Worm (Caenorhabditis elegans) whole organism, L3 larva: ENCODE measurements around the gene syx-4.

Source experiments
- R02D3.7 ChIP-seq: fragments of 150-350 bp; optimal IDR thresholded peaks from 2 replicates; lab custom pipeline; 2014; ENCODE audit warnings: missing biosample characterization, missing genetic modification characterization
- ZK546.5 ChIP-seq: sonication (generic microtip); optimal IDR thresholded peaks from 2 replicates; lab custom pipeline; 2017; ENCODE audit warnings: missing biosample characterization, missing genetic modification characterization
- aly-2 ChIP-seq: fragments of 150-350 bp; optimal IDR thresholded peaks from 2 replicates; lab custom pipeline; 2014; ENCODE audit warnings: missing biosample characterization, missing genetic modification characterization
- ama-1 ChIP-seq: fragments of 150-350 bp; optimal IDR thresholded peaks from 2 replicates; lab custom pipeline; 2018
- ceh-16 ChIP-seq: sonication (generic microtip); optimal IDR thresholded peaks from 2 replicates; lab custom pipeline; 2017; ENCODE audit warnings: missing biosample characterization, missing genetic modification characterization
- ceh-82 ChIP-seq: fragments of 150-350 bp; optimal IDR thresholded peaks from 2 replicates; lab custom pipeline; 2014; ENCODE audit warnings: missing biosample characterization, missing genetic modification characterization
- ceh-9 ChIP-seq: sonication (generic microtip); optimal IDR thresholded peaks from 2 replicates; lab custom pipeline; 2018; ENCODE audit warnings: missing biosample characterization, missing genetic modification characterization
- daf-12 ChIP-seq: fragments of 150-350 bp; optimal IDR thresholded peaks from 2 replicates; lab custom pipeline; 2014; ENCODE audit warnings: missing biosample characterization, missing genetic modification reagents, missing genetic modification characterization
- egl-27 ChIP-seq: sonication (generic microtip); optimal IDR thresholded peaks from 4 replicates; lab custom pipeline; 2017; ENCODE audit warnings: missing biosample characterization, missing genetic modification reagents, missing genetic modification characterization
- egl-5 ChIP-seq: fragments of 150-350 bp; optimal IDR thresholded peaks from 2 replicates; lab custom pipeline; 2017; ENCODE audit warnings: missing biosample characterization, missing genetic modification reagents, missing genetic modification characterization, inconsistent platforms
- elt-1 ChIP-seq: fragments of 150-350 bp; optimal IDR thresholded peaks from 2 replicates; lab custom pipeline; 2014; ENCODE audit warnings: missing biosample characterization, missing genetic modification characterization
- elt-2 ChIP-seq: sonication (generic microtip); optimal IDR thresholded peaks from 2 replicates; lab custom pipeline; 2016; ENCODE audit warnings: missing genetic modification reagents, mild to moderate bottlenecking, missing genetic modification characterization, missing compliant biosample characterization
- elt-3 ChIP-seq, 3 experiments: fragments of 150-350 bp in 1 of 3; sonication (generic microtip) in 2 of 3; optimal IDR thresholded peaks; 2 replicates in 2 of 3; 4 replicates in 1 of 3; lab custom pipeline; 2014 to 2017; ENCODE audit warnings: missing biosample characterization in 3 of 3, missing genetic modification characterization in 3 of 3
- fkh-10 ChIP-seq: sonication (generic microtip); optimal IDR thresholded peaks from 2 replicates; lab custom pipeline; 2017; ENCODE audit warnings: missing biosample characterization, missing genetic modification reagents, missing genetic modification characterization
- fkh-2 ChIP-seq: fragments of 150-350 bp; optimal IDR thresholded peaks from 2 replicates; lab custom pipeline; 2014; ENCODE audit warnings: missing biosample characterization, missing genetic modification reagents, missing genetic modification characterization
- fos-1 ChIP-seq: fragments of 150-350 bp; optimal IDR thresholded peaks from 2 replicates; lab custom pipeline; 2014; ENCODE audit warnings: missing biosample characterization, missing genetic modification characterization
- hmg-11 ChIP-seq: sonication (generic microtip); optimal IDR thresholded peaks from 2 replicates; lab custom pipeline; 2016; ENCODE audit warnings: missing genetic modification characterization, missing compliant biosample characterization
- jun-1 ChIP-seq: fragments of 150-350 bp; optimal IDR thresholded peaks from 2 replicates; lab custom pipeline; 2014; ENCODE audit warnings: missing biosample characterization, missing genetic modification reagents, missing genetic modification characterization
- lin-39 ChIP-seq: fragments of 150-350 bp; optimal IDR thresholded peaks from 2 replicates; lab custom pipeline; 2018; ENCODE audit warnings: missing biosample characterization, missing genetic modification reagents, missing genetic modification characterization
- lsy-12 ChIP-seq: sonication (generic microtip); optimal IDR thresholded peaks from 2 replicates; lab custom pipeline; 2016; ENCODE audit warnings: mild to moderate bottlenecking, missing genetic modification characterization, missing compliant biosample characterization
- mdl-1 ChIP-seq: fragments of 150-350 bp; optimal IDR thresholded peaks from 2 replicates; lab custom pipeline; 2014; ENCODE audit warnings: missing biosample characterization, missing genetic modification characterization
- mml-1 ChIP-seq: fragments of 150-350 bp; sonication (generic microtip); optimal IDR thresholded peaks from 3 replicates; lab custom pipeline; 2014; ENCODE audit warnings: missing biosample characterization, missing genetic modification characterization
- nfya-1 ChIP-seq: sonication (generic microtip); optimal IDR thresholded peaks from 2 replicates; lab custom pipeline; 2017; ENCODE audit warnings: missing genetic modification characterization, mild to moderate bottlenecking, missing compliant biosample characterization, antibody characterized with exemption, moderate library complexity; ENCODE audit not compliant: insufficient read depth
- nhr-11 ChIP-seq: fragments of 150-350 bp; optimal IDR thresholded peaks from 2 replicates; lab custom pipeline; 2014; ENCODE audit warnings: missing biosample characterization, missing genetic modification characterization
- nhr-12 ChIP-seq: fragments of 150-350 bp; optimal IDR thresholded peaks from 2 replicates; lab custom pipeline; 2014; ENCODE audit warnings: missing biosample characterization, missing genetic modification characterization
- nhr-23 ChIP-seq: fragments of 150-350 bp; optimal IDR thresholded peaks from 2 replicates; lab custom pipeline; 2014; ENCODE audit warnings: missing biosample characterization, missing genetic modification reagents, missing genetic modification characterization
- nhr-237 ChIP-seq: fragments of 150-350 bp; optimal IDR thresholded peaks from 2 replicates; lab custom pipeline; 2014; ENCODE audit warnings: missing biosample characterization, missing genetic modification characterization
- nhr-25 ChIP-seq: sonication (generic microtip); optimal IDR thresholded peaks from 2 replicates; lab custom pipeline; 2017; ENCODE audit warnings: missing biosample characterization, missing genetic modification characterization
- nhr-28 ChIP-seq: fragments of 150-350 bp; optimal IDR thresholded peaks from 2 replicates; lab custom pipeline; 2014; ENCODE audit warnings: missing biosample characterization, missing genetic modification characterization
- nhr-43 ChIP-seq: sonication (generic microtip); optimal IDR thresholded peaks from 2 replicates; lab custom pipeline; 2016; ENCODE audit warnings: mild to moderate bottlenecking, missing genetic modification characterization, missing compliant biosample characterization; ENCODE audit not compliant: poor library complexity, severe bottlenecking
- nhr-67 ChIP-seq: fragments of 150-350 bp; optimal IDR thresholded peaks from 2 replicates; lab custom pipeline; 2014; ENCODE audit warnings: missing biosample characterization, missing genetic modification characterization
- nhr-76 ChIP-seq: fragments of 150-350 bp; sonication (generic microtip); optimal IDR thresholded peaks from 5 replicates; lab custom pipeline; 2014; ENCODE audit warnings: missing biosample characterization, missing genetic modification characterization
- nhr-77 ChIP-seq: fragments of 150-350 bp; optimal IDR thresholded peaks from 2 replicates; lab custom pipeline; 2014; ENCODE audit warnings: missing biosample characterization, missing genetic modification characterization
- pqm-1 ChIP-seq: fragments of 150-350 bp; optimal IDR thresholded peaks from 2 replicates; lab custom pipeline; 2017; ENCODE audit warnings: missing biosample characterization, missing genetic modification characterization, inconsistent platforms
- sea-2 ChIP-seq: fragments of 150-350 bp; sonication (generic microtip); optimal IDR thresholded peaks from 4 replicates; lab custom pipeline; 2014; ENCODE audit warnings: missing biosample characterization, missing genetic modification reagents, missing genetic modification characterization
- skn-1 ChIP-seq: fragments of 150-350 bp; optimal IDR thresholded peaks from 2 replicates; lab custom pipeline; 2014; ENCODE audit warnings: missing biosample characterization, missing genetic modification characterization
- snpc-4 ChIP-seq: fragments of 150-350 bp; optimal IDR thresholded peaks from 2 replicates; lab custom pipeline; 2014; ENCODE audit warnings: missing biosample characterization, missing genetic modification characterization
- tbx-2 ChIP-seq: sonication (generic microtip); optimal IDR thresholded peaks from 2 replicates; lab custom pipeline; 2016; ENCODE audit warnings: mild to moderate bottlenecking, missing genetic modification characterization, missing compliant biosample characterization
- unc-39 ChIP-seq: sonication (generic microtip); optimal IDR thresholded peaks from 4 replicates; lab custom pipeline; 2017; ENCODE audit warnings: missing biosample characterization, missing genetic modification characterization
- unc-62 ChIP-seq: fragments of 150-350 bp; sonication (generic microtip); optimal IDR thresholded peaks from 4 replicates; lab custom pipeline; 2014; ENCODE audit warnings: missing biosample characterization, missing genetic modification reagents, missing genetic modification characterization
- ztf-4 ChIP-seq: fragments of 150-350 bp; optimal IDR thresholded peaks from 2 replicates; lab custom pipeline; 2014; ENCODE audit warnings: missing biosample characterization, missing genetic modification characterization

The syx-4 gene

ce11 chrIV:8463069-8463468 lies 6.0 kb downstream of the syx-4 start:
- TF ChIP-seq hmg-11 (tag; lab: Kevin White, UChicago) = no peak
- peak; percentile 11 for TF ChIP-seq nhr-43 (tag; lab: Kevin White, UChicago)
- peak; percentile 80 for TF ChIP-seq unc-62 (GFP tag; lab: Kevin White, UChicago)
- no peak for TF ChIP-seq ceh-16 (tag; lab: Kevin White, UChicago)
- TF ChIP-seq skn-1 (tag; lab: Kevin White, UChicago) = no peak
- no peak for TF ChIP-seq ceh-82 (tag; lab: Kevin White, UChicago)
- no peak for TF ChIP-seq nhr-77
- TF ChIP-seq nhr-23 = peak; percentile 70
- no peak for TF ChIP-seq nhr-12 (tag; lab: Kevin White, UChicago)
- TF ChIP-seq ama-1 (lab: Kevin White, UChicago) = no peak
- TF ChIP-seq ceh-9 = no peak
- no peak for TF ChIP-seq mml-1 (tag; lab: Kevin White, UChicago)
- no peak for TF ChIP-seq pqm-1 (tag; lab: Kevin White, UChicago)
- TF ChIP-seq fkh-2 (tag; lab: Kevin White, UChicago) = no peak
- no peak for TF ChIP-seq elt-1 (tag; lab: Kevin White, UChicago)
- TF ChIP-seq egl-5 (tag; lab: Kevin White, UChicago) = no peak
- no peak for TF ChIP-seq tbx-2 (tag; lab: Kevin White, UChicago)
- no peak for TF ChIP-seq ztf-4 (tag; lab: Kevin White, UChicago)
- TF ChIP-seq nhr-67 = no peak
- TF ChIP-seq daf-12 (tag; lab: Kevin White, UChicago) = no peak
- TF ChIP-seq ZK546.5 = no peak
- TF ChIP-seq snpc-4 = no peak
- TF ChIP-seq mdl-1 (tag; lab: Kevin White, UChicago) = peak; percentile 37
- no peak for TF ChIP-seq aly-2
- no peak for TF ChIP-seq nfya-1 (tag; lab: Kevin White, UChicago)
- TF ChIP-seq elt-3 (tag; optimal IDR thresholded peaks at IDR 0.05; lab: Kevin White, UChicago) = no peak
- TF ChIP-seq lsy-12 (tag; lab: Kevin White, UChicago) = no peak
- no peak for TF ChIP-seq unc-39 (tag; lab: Kevin White, UChicago)
- TF ChIP-seq nhr-237 = no peak
- TF ChIP-seq fos-1 = no peak
- TF ChIP-seq nhr-76 (tag; lab: Kevin White, UChicago) = no peak
- no peak for TF ChIP-seq lin-39
- no peak for TF ChIP-seq nhr-28 (tag; lab: Kevin White, UChicago)
- TF ChIP-seq egl-27 (tag; lab: Kevin White, UChicago) = peak; percentile 41
- TF ChIP-seq nhr-25 (tag; lab: Kevin White, UChicago) = peak; percentile 64
- TF ChIP-seq nhr-11 (tag; lab: Kevin White, UChicago) = no peak
- no peak for TF ChIP-seq sea-2 (GFP tag; lab: Kevin White, UChicago)
- TF ChIP-seq fkh-10 (GFP tag; lab: Kevin White, UChicago) = no peak
- no peak for TF ChIP-seq elt-2 (tag; lab: Kevin White, UChicago)
- TF ChIP-seq, all 47 proteins: peak for 6

DNA sequence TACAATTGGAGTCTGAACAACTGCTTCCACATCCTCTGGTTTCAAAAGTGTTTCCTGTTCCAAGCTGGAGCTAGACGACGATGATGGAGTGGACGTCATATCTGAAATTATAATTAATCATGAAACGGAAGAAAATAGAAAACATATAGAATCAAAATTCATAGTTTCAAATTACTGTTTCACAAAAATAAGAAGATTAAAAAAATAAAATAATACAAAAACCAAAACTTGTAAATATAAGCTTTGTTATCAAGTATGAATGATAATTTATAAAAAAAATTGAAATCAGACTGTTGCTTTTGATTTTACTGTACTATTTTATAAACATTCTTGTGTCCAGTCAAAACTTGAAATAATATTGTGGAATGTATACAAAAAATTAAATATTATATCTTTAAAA lies 6.6 kb downstream of the syx-4 start, which contains the start of gene str-176:
TSS of gene str-176 (minus strand) at position 101 of the 400 bp plus-strand sequence.
- no peak for TF ChIP-seq pqm-1 (tag; lab: Kevin White, UChicago)
- TF ChIP-seq nhr-77 = no peak
- no peak for TF ChIP-seq hmg-11 (tag; lab: Kevin White, UChicago)
- no peak for TF ChIP-seq lsy-12 (tag; lab: Kevin White, UChicago)
- no peak for TF ChIP-seq nfya-1 (tag; lab: Kevin White, UChicago)

- TF ChIP-seq jun-1 (tag; lab: Kevin White, UChicago) (no peak), hmg-11 (tag; lab: Kevin White, UChicago) (no peak), elt-3 (tag; optimal IDR thresholded peaks at IDR 0.05; lab: Kevin White, UChicago) (no peak), tbx-2 (tag; lab: Kevin White, UChicago) (no peak), egl-5 (tag; lab: Kevin White, UChicago) (no peak), R02D3.7 (tag; lab: Kevin White, UChicago) (no peak), daf-12 (tag; lab: Kevin White, UChicago) (no peak), nfya-1 (tag; lab: Kevin White, UChicago) (no peak), ztf-4 (tag; lab: Kevin White, UChicago) (no peak), mdl-1 (tag; lab: Kevin White, UChicago) (no peak), nhr-11 (tag; lab: Kevin White, UChicago) (no peak), elt-2 (tag; lab: Kevin White, UChicago) (no peak), nhr-12 (tag; lab: Kevin White, UChicago) (no peak), egl-27 (tag; lab: Kevin White, UChicago) (no peak), nhr-23 (no peak), fos-1 (no peak), mml-1 (tag; lab: Kevin White, UChicago) (no peak)
Measured at ce11 chrIV:8464187-8464586, 7.1 kb downstream of the syx-4 start.
